Worm (Caenorhabditis elegans) whole organism, L2 larva: Measurements from ENCODE around the gene W01B6.3.

Experiments
- C34F6.9 ChIP-seq: fragments of 150-350 bp; optimal IDR thresholded peaks from 2 replicates; lab custom pipeline; 2014; ENCODE audit warnings: missing biosample characterization, missing genetic modification characterization
- ZK546.5 ChIP-seq: sonication (generic microtip); optimal IDR thresholded peaks from 2 replicates; lab custom pipeline; 2017; ENCODE audit warnings: missing biosample characterization, missing genetic modification characterization
- ama-1 ChIP-seq: fragments of 150-350 bp; optimal IDR thresholded peaks from 2 replicates; lab custom pipeline; 2018; ENCODE audit warnings: inconsistent platforms
- nhr-12 ChIP-seq: fragments of 150-350 bp; optimal IDR thresholded peaks from 2 replicates; lab custom pipeline; 2014; ENCODE audit warnings: missing biosample characterization, missing genetic modification characterization
- skn-1 ChIP-seq: sonication (generic microtip); optimal IDR thresholded peaks from 2 replicates; lab custom pipeline; 2017; ENCODE audit warnings: missing biosample characterization, missing genetic modification characterization
- unc-39 ChIP-seq: fragments of 150-350 bp; optimal IDR thresholded peaks from 2 replicates; lab custom pipeline; 2014; ENCODE audit warnings: missing biosample characterization, missing genetic modification characterization
- ztf-1 ChIP-seq: fragments of 200-800 bp; sonication (Bioruptor generic); conservative IDR thresholded peaks from 2 replicates; pipeline ENCODE4 v1.3.6; 2022; ENCODE audit warnings: missing genetic modification characterization, missing compliant biosample characterization

W01B6.3 gene

ce11 chrIV:10022991-10023390 is 49.4 kb downstream of the W01B6.3 start, which contains the start of gene F44D12.8:
Gene F44D12.8, plus strand, starts transcription at chrIV:10023291.
- TF ChIP-seq ztf-1 (GFP tag; lab: Robert Waterston, UW) (no peak), ama-1 (lab: Kevin White, UChicago) (no peak), skn-1 (tag; lab: Kevin White, UChicago) (no peak)
- TF ChIP-seq, all 48 proteins: peak for 0

DNA sequence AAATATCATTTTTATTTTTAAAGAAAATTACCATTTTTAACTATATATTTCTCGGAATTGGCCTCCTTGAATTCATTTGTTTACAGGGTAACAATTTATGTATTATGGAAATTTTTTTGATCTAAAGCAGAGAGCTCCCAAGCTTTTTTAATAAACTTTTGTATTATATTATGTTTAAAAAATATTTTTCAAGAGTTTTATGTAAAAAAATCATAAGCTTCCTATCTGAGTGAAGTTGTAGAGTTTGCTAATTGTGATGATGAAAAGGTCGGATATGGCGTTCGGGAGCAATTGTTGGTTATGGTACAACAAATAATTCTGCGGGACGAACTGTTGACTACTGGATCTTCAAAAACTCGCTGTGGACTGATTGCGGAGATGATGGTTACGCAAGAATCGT is 51.1 kb downstream of the W01B6.3 start, which contains the start of gene F44D12.19:
Gene F44D12.19 (plus strand): TSS at position 301 of the 400 bp plus-strand sequence.
- no peak for TF ChIP-seq ZK546.5 (tag; lab: Kevin White, UChicago)
- TF ChIP-seq C34F6.9 (tag; lab: Kevin White, UChicago): no peak
- no peak for TF ChIP-seq unc-39 (tag; lab: Kevin White, UChicago)
- TF ChIP-seq nhr-12 (tag; lab: Kevin White, UChicago): no peak
